Worm (Caenorhabditis elegans) whole organism, L1 larva: ENCODE data around the gene set-13.

Experiments used
- C04F5.9 ChIP-seq: sonication (generic microtip); optimal IDR thresholded peaks from 2 replicates; lab custom pipeline; 2016; ENCODE audit warnings: missing genetic modification characterization, missing compliant biosample characterization
- C16A3.4 ChIP-seq: fragments of 150-350 bp; optimal IDR thresholded peaks from 2 replicates; lab custom pipeline; 2014; ENCODE audit warnings: missing biosample characterization, missing genetic modification characterization
- C34B4.2 ChIP-seq: sonication (generic microtip); optimal IDR thresholded peaks from 2 replicates; lab custom pipeline; 2017; ENCODE audit warnings: mild to moderate bottlenecking, missing genetic modification characterization, missing compliant biosample characterization
- F16B12.6 ChIP-seq: fragments of 150-350 bp; optimal IDR thresholded peaks from 2 replicates; lab custom pipeline; 2014; ENCODE audit warnings: missing biosample characterization, missing genetic modification characterization
- Y116A8C.19 ChIP-seq: sonication (generic microtip); optimal IDR thresholded peaks from 2 replicates; lab custom pipeline; 2016; ENCODE audit warnings: missing compliant biosample characterization, missing genetic modification characterization, borderline replicate concordance
- aha-1 ChIP-seq: fragments of 150-350 bp; optimal IDR thresholded peaks from 2 replicates; lab custom pipeline; 2014; ENCODE audit warnings: missing biosample characterization, missing genetic modification characterization
- aly-2 ChIP-seq: fragments of 150-350 bp; optimal IDR thresholded peaks from 2 replicates; lab custom pipeline; 2014; ENCODE audit warnings: missing biosample characterization, missing genetic modification characterization
- ama-1 ChIP-seq: fragments of 150-350 bp; optimal IDR thresholded peaks from 2 replicates; lab custom pipeline; 2014
- ceh-8 ChIP-seq: fragments of 200-800 bp; sonication (Bioruptor generic); optimal IDR thresholded peaks from 2 replicates; lab custom pipeline; 2018; ENCODE audit warnings: mild to moderate bottlenecking, missing genetic modification characterization, moderate library complexity, missing compliant biosample characterization
- ceh-82 ChIP-seq, 3 experiments: fragments of 150-350 bp in 1 of 3; sonication (generic microtip) in 2 of 3; optimal IDR thresholded peaks; 2 replicates each; lab custom pipeline; 2014 to 2017; ENCODE audit warnings: missing biosample characterization in 3 of 3, missing genetic modification characterization in 3 of 3
- ceh-90 ChIP-seq: sonication (generic microtip); optimal IDR thresholded peaks from 2 replicates; lab custom pipeline; 2016; ENCODE audit warnings: missing genetic modification characterization, missing compliant biosample characterization
- ces-1 ChIP-seq: fragments of 150-350 bp; optimal IDR thresholded peaks from 2 replicates; lab custom pipeline; 2014; ENCODE audit warnings: missing biosample characterization, missing genetic modification reagents, missing genetic modification characterization
- dsc-1 ChIP-seq: sonication (generic microtip); optimal IDR thresholded peaks from 2 replicates; lab custom pipeline; 2016; ENCODE audit warnings: mild to moderate bottlenecking, missing genetic modification characterization, missing compliant biosample characterization
- efl-1 ChIP-seq, 4 experiments: fragments of 150-350 bp; optimal IDR thresholded peaks in 3 of 4; peaks in 1 of 4; 1 replicate in 1 of 4; 2 replicates in 3 of 4; lab custom pipeline; 2014; ENCODE audit warnings: missing biosample characterization in 2 of 4, missing genetic modification characterization in 2 of 4, missing genetic modification reagents in 2 of 4
- efl-3 ChIP-seq: fragments of 200-800 bp; sonication (Bioruptor generic); optimal IDR thresholded peaks from 2 replicates; lab custom pipeline; 2018; ENCODE audit warnings: mild to moderate bottlenecking, missing genetic modification characterization, missing compliant biosample characterization
- egl-27 ChIP-seq, 2 experiments: fragments of 150-350 bp in 1 of 2; sonication (generic microtip); optimal IDR thresholded peaks; 3 replicates each; lab custom pipeline; 2017 to 2018; ENCODE audit warnings: missing biosample characterization in 2 of 2, missing genetic modification characterization in 2 of 2, missing genetic modification reagents in 2 of 2
- elt-2 ChIP-seq: sonication (generic microtip); optimal IDR thresholded peaks from 2 replicates; lab custom pipeline; 2016; ENCODE audit warnings: missing genetic modification characterization, mild to moderate bottlenecking, inconsistent platforms, missing compliant biosample characterization, missing genetic modification reagents
- ets-5 ChIP-seq: fragments of 200-800 bp; sonication (Bioruptor generic); IDR thresholded peaks from 2 replicates; pipeline ENCODE4 v1.3.6; 2022; ENCODE audit warnings: missing genetic modification characterization, missing compliant biosample characterization
- fkh-10 ChIP-seq: sonication (generic microtip); optimal IDR thresholded peaks from 2 replicates; lab custom pipeline; 2017; ENCODE audit warnings: missing biosample characterization, missing genetic modification reagents, missing genetic modification characterization
- fkh-4 ChIP-seq: sonication (generic microtip); optimal IDR thresholded peaks from 2 replicates; lab custom pipeline; 2016; ENCODE audit warnings: missing compliant biosample characterization, missing genetic modification characterization, borderline replicate concordance
- hlh-17 ChIP-seq: fragments of 200-800 bp; sonication (Bioruptor generic); optimal IDR thresholded peaks from 2 replicates; lab custom pipeline; 2018; ENCODE audit warnings: missing genetic modification characterization, mild to moderate bottlenecking, missing compliant biosample characterization, moderate library complexity, borderline replicate concordance
- hlh-4 ChIP-seq: sonication (generic microtip); optimal IDR thresholded peaks from 2 replicates; lab custom pipeline; 2016; ENCODE audit warnings: mild to moderate bottlenecking, missing genetic modification characterization, missing compliant biosample characterization
- hpl-2 ChIP-seq: fragments of 150-350 bp; optimal IDR thresholded peaks from 2 replicates; lab custom pipeline; 2014; ENCODE audit warnings: missing biosample characterization, missing genetic modification reagents, missing genetic modification characterization
- irx-1 ChIP-seq: sonication (generic microtip); optimal IDR thresholded peaks from 2 replicates; lab custom pipeline; 2016; ENCODE audit warnings: missing genetic modification characterization, missing compliant biosample characterization
- jun-1 ChIP-seq: fragments of 150-350 bp; optimal IDR thresholded peaks from 2 replicates; lab custom pipeline; 2014; ENCODE audit warnings: missing biosample characterization, missing genetic modification reagents, missing genetic modification characterization
- lin-13 ChIP-seq: fragments of 150-350 bp; optimal IDR thresholded peaks from 2 replicates; lab custom pipeline; 2014; ENCODE audit warnings: missing biosample characterization, missing genetic modification reagents, missing genetic modification characterization
- lin-14 ChIP-seq: fragments of 200-800 bp; sonication (Bioruptor generic); optimal IDR thresholded peaks from 2 replicates; lab custom pipeline; 2018; ENCODE audit warnings: mild to moderate bottlenecking, missing genetic modification characterization, moderate library complexity, missing compliant biosample characterization
- lsy-2 ChIP-seq, 2 experiments: fragments of 150-350 bp; optimal IDR thresholded peaks; 2 replicates each; lab custom pipeline; 2014; ENCODE audit warnings: missing biosample characterization in 2 of 2, missing genetic modification characterization in 2 of 2
- mab-9 ChIP-seq: fragments of 200-800 bp; sonication (Bioruptor generic); IDR thresholded peaks from 2 replicates; pipeline ENCODE4 v1.3.6; 2022; ENCODE audit warnings: missing genetic modification reagents, missing genetic modification characterization, missing compliant biosample characterization
- nhr-19 ChIP-seq: fragments of 200-800 bp; sonication (Bioruptor generic); conservative IDR thresholded peaks from 2 replicates; pipeline ENCODE4 v1.3.6; 2022; ENCODE audit warnings: missing genetic modification characterization, missing compliant biosample characterization
- nhr-20 ChIP-seq: sonication (generic microtip); optimal IDR thresholded peaks from 2 replicates; lab custom pipeline; 2016; ENCODE audit warnings: mild to moderate bottlenecking, missing genetic modification characterization, missing compliant biosample characterization
- nhr-47 ChIP-seq: sonication (generic microtip); optimal IDR thresholded peaks from 2 replicates; lab custom pipeline; 2016; ENCODE audit warnings: mild to moderate bottlenecking, missing genetic modification characterization, moderate library complexity, missing compliant biosample characterization
- nhr-71 ChIP-seq: sonication (generic microtip); optimal IDR thresholded peaks from 2 replicates; lab custom pipeline; 2016; ENCODE audit warnings: mild to moderate bottlenecking, missing genetic modification characterization, moderate library complexity, missing compliant biosample characterization
- nhr-76 ChIP-seq: sonication (generic microtip); optimal IDR thresholded peaks from 2 replicates; lab custom pipeline; 2017; ENCODE audit warnings: missing biosample characterization, missing genetic modification characterization
- pag-3 ChIP-seq: sonication (generic microtip); optimal IDR thresholded peaks from 2 replicates; lab custom pipeline; 2017; ENCODE audit warnings: missing genetic modification characterization, mild to moderate bottlenecking, missing compliant biosample characterization, antibody characterized with exemption, borderline replicate concordance; ENCODE audit not compliant: insufficient read depth
- pqm-1 ChIP-seq: sonication (generic microtip); optimal IDR thresholded peaks from 3 replicates; lab custom pipeline; 2017; ENCODE audit warnings: missing biosample characterization, missing genetic modification characterization
- snpc-4 ChIP-seq: fragments of 150-350 bp; optimal IDR thresholded peaks from 2 replicates; lab custom pipeline; 2014; ENCODE audit warnings: missing biosample characterization, missing genetic modification characterization
- snu-23 ChIP-seq: sonication (generic microtip); optimal IDR thresholded peaks from 2 replicates; lab custom pipeline; 2016; ENCODE audit warnings: missing genetic modification characterization, missing compliant biosample characterization
- sup-37 ChIP-seq: fragments of 200-800 bp; sonication (Bioruptor generic); optimal IDR thresholded peaks from 2 replicates; lab custom pipeline; 2018; ENCODE audit warnings: mild to moderate bottlenecking, missing genetic modification characterization, missing compliant biosample characterization
- swsn-7 ChIP-seq: sonication (generic microtip); optimal IDR thresholded peaks from 2 replicates; lab custom pipeline; 2016; ENCODE audit warnings: missing genetic modification characterization, missing compliant biosample characterization
- tbx-2 ChIP-seq: sonication (generic microtip); optimal IDR thresholded peaks from 2 replicates; lab custom pipeline; 2016; ENCODE audit warnings: missing genetic modification characterization, missing compliant biosample characterization
- unc-130 ChIP-seq: fragments of 150-350 bp; optimal IDR thresholded peaks from 2 replicates; lab custom pipeline; 2017; ENCODE audit warnings: missing biosample characterization, missing genetic modification characterization, inconsistent platforms
- unc-62 ChIP-seq: fragments of 150-350 bp; optimal IDR thresholded peaks from 2 replicates; lab custom pipeline; 2014; ENCODE audit warnings: missing biosample characterization, missing genetic modification reagents, missing genetic modification characterization
- xbp-1 ChIP-seq: sonication (generic microtip); optimal IDR thresholded peaks from 2 replicates; lab custom pipeline; 2016; ENCODE audit warnings: missing genetic modification characterization, missing compliant biosample characterization
- zag-1 ChIP-seq: fragments of 150-350 bp; optimal IDR thresholded peaks from 2 replicates; lab custom pipeline; 2014; ENCODE audit warnings: missing biosample characterization, missing genetic modification characterization
- ztf-11 ChIP-seq, 2 experiments: sonication (generic microtip); optimal IDR thresholded peaks; 2 replicates each; lab custom pipeline; 2016 to 2017; ENCODE audit warnings: missing genetic modification characterization in 2 of 2, missing biosample characterization in 1 of 2, missing compliant biosample characterization in 1 of 2

set-13 gene

ce11 chrII:2857559-2857958 lies 40.8 kb downstream of the set-13 start (continued):
- TF ChIP-seq dsc-1 (tag; lab: Kevin White, UChicago) = no peak
- TF ChIP-seq nhr-20 (tag; lab: Kevin White, UChicago) = peak; percentile 35
- TF ChIP-seq ztf-11 (tag; optimal IDR thresholded peaks at IDR 0.05; lab: Kevin White, UChicago) = no peak
- no peak for TF ChIP-seq aha-1 (tag; lab: Kevin White, UChicago)
- TF ChIP-seq ces-1 (GFP tag; lab: Kevin White, UChicago) = no peak
- peak; percentile 90 for TF ChIP-seq pag-3 (tag; lab: Kevin White, UChicago)
- TF ChIP-seq ceh-90 (tag; lab: Kevin White, UChicago) = no peak
- no peak for TF ChIP-seq nhr-47 (tag; lab: Kevin White, UChicago)
- peak; percentile 53 for TF ChIP-seq lin-14 (GFP tag; lab: Kevin White, UChicago)
- no peak for TF ChIP-seq fkh-10 (GFP tag; lab: Kevin White, UChicago)
- TF ChIP-seq elt-2 (tag; lab: Kevin White, UChicago) = no peak
- TF ChIP-seq mab-9 (GFP tag; lab: Robert Waterston, UW) = no peak
- no peak for TF ChIP-seq aly-2
- TF ChIP-seq fkh-4 = no peak
- no peak for TF ChIP-seq lin-13 (GFP tag; lab: Kevin White, UChicago)
- TF ChIP-seq snpc-4 (tag; lab: Kevin White, UChicago) = no peak
- TF ChIP-seq egl-27 (tag; optimal IDR thresholded peaks at IDR 0.05; lab: Kevin White, UChicago) = no peak
- TF ChIP-seq irx-1 (tag; lab: Kevin White, UChicago) = no peak
- TF ChIP-seq hlh-4 = no peak
- TF ChIP-seq ama-1 (lab: Kevin White, UChicago) = no peak
- TF ChIP-seq ceh-82 (tag; optimal IDR thresholded peaks at IDR 0.05; lab: Kevin White, UChicago) = no peak
- TF ChIP-seq sup-37 (GFP tag; lab: Kevin White, UChicago) = no peak
- no peak for TF ChIP-seq nhr-71 (tag; lab: Kevin White, UChicago)
- TF ChIP-seq F16B12.6 = no peak
- no peak for TF ChIP-seq zag-1 (tag; lab: Kevin White, UChicago)
- TF ChIP-seq jun-1 (tag; lab: Kevin White, UChicago) = no peak
- TF ChIP-seq efl-3 = no peak
- no peak for TF ChIP-seq hpl-2 (GFP tag; lab: Kevin White, UChicago)
- TF ChIP-seq tbx-2 = no peak
- no peak for TF ChIP-seq C16A3.4 (tag; lab: Kevin White, UChicago)
- no peak for TF ChIP-seq ceh-8 (GFP tag; lab: Kevin White, UChicago)
- no peak for TF ChIP-seq pqm-1 (tag; lab: Kevin White, UChicago)
- no peak for TF ChIP-seq efl-1 (optimal IDR thresholded peaks at IDR 0.05; lab: Kevin White, UChicago)
- TF ChIP-seq efl-1 (GFP tag; optimal IDR thresholded peaks at IDR 0.05 in 1 of 2; lab: Kevin White, UChicago) = peak in 1 of 2 experiments; percentile 66
- TF ChIP-seq lsy-2 (tag; optimal IDR thresholded peaks at IDR 0.05; lab: Kevin White, UChicago) = no peak
- no peak for TF ChIP-seq swsn-7 (tag; lab: Kevin White, UChicago)
- TF ChIP-seq C04F5.9 (tag; lab: Kevin White, UChicago) = no peak
- no peak for TF ChIP-seq xbp-1 (tag; lab: Kevin White, UChicago)
- no peak for TF ChIP-seq ets-5
- no peak for TF ChIP-seq unc-62 (GFP tag; lab: Kevin White, UChicago)
- no peak for TF ChIP-seq hlh-17
- TF ChIP-seq nhr-19 (GFP tag; lab: Robert Waterston, UW) = no peak
- no peak for TF ChIP-seq Y116A8C.19 (tag; lab: Kevin White, UChicago)
- TF ChIP-seq C34B4.2 (tag; lab: Kevin White, UChicago) = no peak
- TF ChIP-seq snu-23 (GFP tag; lab: Kevin White, UChicago) = peak; percentile 7
- no peak for TF ChIP-seq nhr-76 (tag; lab: Kevin White, UChicago)
- TF ChIP-seq unc-130 = no peak
